Worm (Caenorhabditis elegans): ENCODE data around the gene ckb-2.

DNA sequence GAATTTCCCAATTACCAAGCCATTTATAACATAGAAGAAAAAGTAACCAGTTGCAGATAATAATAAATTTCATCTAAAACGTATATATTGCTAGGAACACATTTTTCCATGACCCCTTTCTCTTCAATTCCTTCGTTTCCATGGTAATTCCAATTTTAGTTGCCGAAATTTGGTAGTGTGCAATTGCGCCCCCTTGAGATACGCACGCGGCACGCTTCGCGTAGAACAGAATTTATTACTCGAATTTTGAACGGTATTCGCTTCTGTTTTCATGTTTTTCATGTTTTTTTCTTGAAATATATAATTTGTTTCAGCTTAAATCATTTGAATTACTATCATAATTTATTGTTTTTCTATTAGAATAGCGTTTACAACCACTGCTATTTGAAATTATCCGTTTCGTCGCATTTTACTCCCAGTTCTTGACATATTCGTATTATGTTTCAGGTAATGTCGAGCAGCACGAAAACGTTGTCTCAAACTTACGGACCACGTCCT is 36.6 kb downstream of the ckb-2 start, which contains the start of the genes R07E5.17 and snfc-5:
- TF ChIP-seq dao-5 (tag; optimal IDR thresholded peaks at IDR 0.05) (no peak), him-1 (tag; optimal IDR thresholded peaks at IDR 0.05) (no peak), W03F9.2 (tag; optimal IDR thresholded peaks at IDR 0.05) (no peak)
